Worm (Caenorhabditis elegans) whole organism, dauer: ENCODE results near the gene Y22D7AL.16.
A peak's percentile ranks its signal among the peaks of the same experiment; 100 is the strongest.

Source experiments
- unc-62 ChIP-seq: sonication (generic microtip); optimal IDR thresholded peaks from 2 replicates; lab custom pipeline; 2017; ENCODE audit warnings: missing biosample characterization, missing genetic modification reagents, missing genetic modification characterization

The Y22D7AL.16 gene

DNA sequence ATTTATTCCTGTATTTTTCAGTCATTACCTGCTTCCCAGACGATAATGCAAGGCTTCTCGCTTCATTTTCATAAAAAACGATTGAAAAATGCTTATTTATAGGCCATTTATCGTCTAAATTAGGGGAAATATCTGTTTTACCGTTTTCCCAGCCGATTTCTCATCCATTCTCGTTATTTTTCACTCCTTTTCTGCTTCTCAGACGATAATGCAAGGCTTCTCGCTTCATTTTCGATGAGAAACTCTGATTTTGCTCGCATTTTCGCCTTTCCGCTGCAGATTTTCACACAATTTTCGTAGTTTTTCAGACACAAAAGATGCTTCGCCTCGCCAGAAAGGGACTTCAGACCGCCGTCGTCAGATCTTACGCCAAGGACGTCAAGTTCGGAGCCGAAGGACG lies 45.6 kb downstream of the Y22D7AL.16 start, which contains the start of gene hsp-60:
Gene hsp-60, plus strand, starts transcription at position 301 of the 400 bp plus-strand sequence.
- no peak for TF ChIP-seq unc-62 (GFP tag; lab: Kevin White, UChicago)

DNA sequence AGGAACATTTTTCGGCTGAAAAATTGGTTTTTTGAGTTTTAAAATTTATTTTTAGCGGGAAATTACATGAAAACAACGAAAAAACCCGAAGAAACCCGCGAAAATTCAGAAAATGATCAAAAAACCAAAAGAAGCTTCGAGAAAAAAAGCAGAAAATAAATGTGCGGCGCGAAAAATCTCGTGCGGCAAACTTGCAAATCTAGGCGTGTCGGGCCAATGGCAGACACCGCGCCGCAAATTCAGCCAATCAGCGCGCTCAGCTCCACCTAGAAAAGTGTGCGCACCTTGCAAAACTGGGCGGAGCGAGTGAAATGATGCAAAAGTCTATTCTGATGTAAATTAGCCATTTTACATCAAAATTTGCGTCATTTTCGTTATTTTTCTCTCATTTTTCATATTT lies 46.1 kb downstream of the Y22D7AL.16 start, which contains the start of gene Y22D7AL.10:
Gene Y22D7AL.10, minus strand, starts transcription at position 15 of the 400 bp plus-strand sequence.
- TF ChIP-seq unc-62 (GFP tag; lab: Kevin White, UChicago) = peak; percentile 24

DNA sequence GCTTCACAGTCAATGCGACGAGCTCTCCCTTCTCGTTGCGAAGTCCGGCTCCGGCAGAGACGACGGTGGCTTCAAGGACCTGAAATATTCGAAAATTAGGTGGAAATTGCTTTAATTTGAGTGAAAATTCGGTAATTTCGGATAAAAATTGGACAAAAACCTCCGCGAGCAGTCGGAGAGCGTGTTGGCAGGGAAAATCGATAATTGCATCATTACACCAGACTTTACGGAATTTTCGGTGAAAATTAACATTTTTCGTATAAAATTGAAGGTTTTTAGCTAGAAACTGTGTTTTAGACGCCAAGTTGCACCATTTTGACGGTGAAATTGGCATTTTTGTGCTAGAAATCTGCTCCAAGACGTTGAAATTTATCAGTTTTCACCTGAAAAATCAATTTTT lies 46.7 kb downstream of the Y22D7AL.16 start:
- no peak for TF ChIP-seq unc-62 (GFP tag; lab: Kevin White, UChicago)

DNA sequence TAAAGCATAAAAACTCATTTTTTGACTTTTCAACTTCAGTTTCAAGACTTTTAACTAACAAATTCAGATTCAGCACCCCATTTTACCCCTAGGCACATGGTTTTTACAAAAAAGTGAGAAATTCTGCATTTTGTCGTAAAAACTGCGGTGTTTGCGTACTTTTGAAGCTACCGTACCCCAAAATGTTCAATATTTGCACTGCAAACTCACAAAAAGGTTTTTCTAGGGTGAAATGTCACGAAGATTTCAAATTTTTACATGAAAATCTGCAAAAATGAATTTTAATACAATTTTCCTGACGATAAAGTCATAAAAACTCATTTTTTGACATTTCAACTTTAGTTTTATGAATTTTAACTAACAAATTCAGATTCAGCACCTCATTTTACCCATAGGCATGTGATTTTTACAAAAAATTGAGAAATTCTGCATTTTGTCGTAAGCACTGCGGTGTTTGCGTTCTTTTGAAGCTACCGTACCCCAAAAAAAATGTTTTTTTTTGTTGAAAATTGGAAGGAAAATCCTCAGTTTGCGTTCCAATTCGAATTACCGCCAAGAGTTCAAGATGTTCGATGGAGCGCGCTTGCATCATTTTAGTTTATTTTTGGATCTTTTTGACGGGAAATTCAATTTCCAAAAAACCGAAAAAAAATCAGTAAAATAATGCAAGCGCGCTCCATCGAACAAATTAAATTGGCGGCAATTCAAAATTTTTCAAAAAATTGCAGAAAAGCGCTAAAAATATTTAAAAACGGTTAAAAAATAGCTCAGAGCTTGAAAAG lies 48.6 kb downstream of the Y22D7AL.16 start:
- no peak for TF ChIP-seq unc-62 (GFP tag; lab: Kevin White, UChicago)

DNA sequence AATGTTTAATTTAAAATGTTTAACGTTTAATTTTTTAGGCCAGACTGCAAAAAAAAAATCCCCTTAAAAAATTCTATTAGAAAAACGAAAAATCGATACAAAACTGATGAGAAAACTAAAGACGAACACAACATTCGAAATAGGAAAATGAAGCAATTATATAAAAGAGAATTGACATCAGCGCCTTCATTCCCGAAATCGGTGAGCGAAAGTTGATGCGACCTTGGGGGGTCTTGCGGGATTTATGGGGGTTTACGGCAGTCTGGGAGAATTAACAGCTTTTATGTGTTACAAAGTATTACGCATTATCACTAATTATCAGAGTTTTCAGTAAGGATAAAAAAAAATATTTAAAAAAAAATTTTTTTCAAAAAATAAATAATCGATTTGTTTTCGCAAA lies 50.6 kb downstream of the Y22D7AL.16 start:
- no peak for TF ChIP-seq unc-62 (GFP tag; lab: Kevin White, UChicago)

DNA sequence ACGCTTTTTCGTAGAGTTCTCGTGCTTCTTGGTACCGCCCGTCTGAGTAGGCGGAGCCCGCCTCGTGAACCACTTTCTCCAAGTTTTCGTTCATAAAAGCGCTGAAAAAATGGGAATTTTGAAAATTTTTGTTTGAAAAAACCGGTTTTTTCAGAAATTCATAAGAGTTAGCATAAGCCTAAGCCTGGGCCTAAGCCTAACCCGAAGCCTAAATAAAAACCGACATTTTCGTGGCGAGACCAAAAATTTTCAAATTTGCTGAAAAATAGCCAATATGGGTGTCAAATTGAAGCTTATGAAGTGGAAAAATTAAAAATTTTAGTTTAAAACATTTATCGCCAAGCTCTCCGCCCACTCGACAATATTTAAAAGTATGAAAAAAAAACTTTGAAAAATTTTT lies 51.1 kb downstream of the Y22D7AL.16 start, which contains the start of gene Y22D7AL.9:
Gene Y22D7AL.9, minus strand, starts transcription at position 101 of the 400 bp plus-strand sequence.
- no peak for TF ChIP-seq unc-62 (GFP tag; lab: Kevin White, UChicago)

DNA sequence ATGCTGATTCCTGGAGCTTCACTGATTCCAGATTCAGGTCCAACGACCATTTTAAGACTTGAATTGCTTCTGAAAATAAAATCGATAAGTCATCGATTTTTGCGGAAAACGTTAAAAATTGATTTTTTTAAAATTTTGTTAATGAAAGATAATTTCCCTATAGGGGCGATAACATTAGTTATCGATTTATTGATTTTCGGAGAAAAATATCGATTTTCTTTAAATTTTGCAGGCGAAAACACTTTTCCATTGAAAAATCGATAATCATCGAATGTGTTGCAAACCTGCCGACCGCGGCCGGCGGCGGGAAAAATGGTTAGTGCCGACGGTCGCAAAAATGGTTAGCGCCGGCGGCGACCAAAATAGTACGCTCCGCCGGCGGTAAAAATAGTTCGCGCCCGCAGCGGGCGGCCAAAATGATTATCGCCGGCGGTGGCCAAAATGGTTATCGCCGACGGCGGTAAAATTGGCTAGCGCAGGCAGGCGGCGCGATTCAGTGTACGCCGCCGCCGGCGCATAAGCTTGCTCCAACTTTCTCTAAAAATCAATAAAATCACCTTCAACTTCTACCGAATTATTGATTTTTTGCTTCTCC lies 51.9 kb downstream of the Y22D7AL.16 start:
- TF ChIP-seq unc-62 (GFP tag; lab: Kevin White, UChicago) = no peak
